Fruit fly (Drosophila melanogaster) whole organism, pupa: Measurements from ENCODE around the gene ckd.
A peak's percentile ranks its signal among the peaks of the same experiment; 100 is the strongest.

Experiments
- CG10348 ChIP-seq: fragments of 200-800 bp; sonication (Bioruptor generic); IDR thresholded peaks from 2 replicates; pipeline ENCODE4 v1.3.6; 2022; ENCODE audit warnings: missing biosample characterization, missing genetic modification characterization
- CG12605 ChIP-seq: fragments of 200-800 bp; sonication (Bioruptor generic); IDR thresholded peaks from 2 replicates; pipeline ENCODE4 v1.3.6; 2022; ENCODE audit warnings: missing biosample characterization, missing genetic modification characterization
- CG13204 ChIP-seq: fragments of 200-800 bp; sonication (Bioruptor generic); optimal IDR thresholded peaks from 2 replicates; lab custom pipeline; 2018; ENCODE audit warnings: missing biosample characterization, mild to moderate bottlenecking, missing genetic modification characterization, moderate library complexity
- CG14655 ChIP-seq: fragments of 200-800 bp; sonication (Bioruptor generic); optimal IDR thresholded peaks from 3 replicates; lab custom pipeline; 2017; ENCODE audit warnings: mild to moderate bottlenecking, missing biosample characterization, missing genetic modification reagents, missing genetic modification characterization
- CG15710 ChIP-seq: fragments of 200-800 bp; sonication (Bioruptor generic); optimal IDR thresholded peaks from 2 replicates; lab custom pipeline; 2018; ENCODE audit warnings: missing biosample characterization, mild to moderate bottlenecking, missing genetic modification characterization, moderate library complexity
- CG17806 ChIP-seq: fragments of 200-800 bp; sonication (Bioruptor generic); optimal IDR thresholded peaks from 2 replicates; lab custom pipeline; 2018; ENCODE audit warnings: missing biosample characterization, mild to moderate bottlenecking, missing genetic modification characterization, moderate library complexity
- CG32121 ChIP-seq: fragments of 200-800 bp; sonication (Bioruptor generic); IDR thresholded peaks from 2 replicates; pipeline ENCODE4 v1.3.6; 2022; ENCODE audit warnings: missing biosample characterization, missing genetic modification characterization
- CG34367 ChIP-seq: fragments of 200-800 bp; sonication (Bioruptor generic); optimal IDR thresholded peaks from 2 replicates; lab custom pipeline; 2018; ENCODE audit warnings: missing biosample characterization, mild to moderate bottlenecking, missing genetic modification characterization
- CG4496 ChIP-seq: fragments of 200-800 bp; sonication (Bioruptor generic); IDR thresholded peaks from 3 replicates; pipeline ENCODE4 v1.3.6; 2022; ENCODE audit warnings: missing biosample characterization, missing genetic modification characterization
- CG8159 ChIP-seq: fragments of 200-800 bp; sonication (Bioruptor generic); optimal IDR thresholded peaks from 3 replicates; lab custom pipeline; 2018; ENCODE audit warnings: missing biosample characterization, mild to moderate bottlenecking, missing genetic modification characterization, moderate library complexity
- CG8301 ChIP-seq: fragments of 200-800 bp; sonication (Bioruptor generic); optimal IDR thresholded peaks from 2 replicates; lab custom pipeline; 2018; ENCODE audit warnings: missing biosample characterization, mild to moderate bottlenecking, missing genetic modification characterization
- CG9948 ChIP-seq: fragments of 200-800 bp; sonication (Bioruptor generic); optimal IDR thresholded peaks from 2 replicates; lab custom pipeline; 2018; ENCODE audit warnings: missing biosample characterization, mild to moderate bottlenecking, missing genetic modification characterization, moderate library complexity
- D1 ChIP-seq: fragments of 200-800 bp; sonication (Bioruptor generic); optimal IDR thresholded peaks from 2 replicates; lab custom pipeline; 2018; ENCODE audit warnings: missing biosample characterization, mild to moderate bottlenecking, missing genetic modification characterization, moderate library complexity
- EcR ChIP-seq: fragments of 200-800 bp; sonication (Bioruptor generic); optimal IDR thresholded peaks from 3 replicates; lab custom pipeline; 2019; ENCODE audit warnings: missing biosample characterization, missing genetic modification characterization, mild to moderate bottlenecking, moderate library complexity, missing genetic modification reagents
- Ets98B ChIP-seq: fragments of 200-800 bp; sonication (Bioruptor generic); IDR thresholded peaks from 2 replicates; pipeline ENCODE4 v1.3.6; 2022; ENCODE audit warnings: missing biosample characterization, missing genetic modification characterization
- Pif1A ChIP-seq: fragments of 200-800 bp; sonication (Bioruptor generic); optimal IDR thresholded peaks from 3 replicates; lab custom pipeline; 2016; ENCODE audit warnings: missing biosample characterization, missing genetic modification characterization
- Pif1B ChIP-seq: fragments of 200-800 bp; sonication (Bioruptor generic); optimal IDR thresholded peaks from 3 replicates; lab custom pipeline; 2016; ENCODE audit warnings: missing biosample characterization, missing genetic modification characterization
- Snoo ChIP-seq: fragments of 200-800 bp; sonication (Bioruptor generic); optimal IDR thresholded peaks from 3 replicates; lab custom pipeline; 2017; ENCODE audit warnings: missing biosample characterization, mild to moderate bottlenecking, missing genetic modification characterization, inconsistent platforms
- fd96Ca ChIP-seq: fragments of 200-800 bp; sonication (Bioruptor generic); IDR thresholded peaks from 3 replicates; pipeline ENCODE4 v1.3.6; 2022; ENCODE audit warnings: missing biosample characterization, missing genetic modification characterization
- gl ChIP-seq: fragments of 200-800 bp; sonication (Bioruptor generic); optimal IDR thresholded peaks from 2 replicates; lab custom pipeline; 2018; ENCODE audit warnings: missing biosample characterization, mild to moderate bottlenecking, missing genetic modification characterization
- rn ChIP-seq: fragments of 200-800 bp; sonication (Bioruptor generic); IDR thresholded peaks from 2 replicates; pipeline ENCODE4 v1.3.6; 2022; ENCODE audit warnings: missing biosample characterization, missing genetic modification characterization

ckd gene

DNA sequence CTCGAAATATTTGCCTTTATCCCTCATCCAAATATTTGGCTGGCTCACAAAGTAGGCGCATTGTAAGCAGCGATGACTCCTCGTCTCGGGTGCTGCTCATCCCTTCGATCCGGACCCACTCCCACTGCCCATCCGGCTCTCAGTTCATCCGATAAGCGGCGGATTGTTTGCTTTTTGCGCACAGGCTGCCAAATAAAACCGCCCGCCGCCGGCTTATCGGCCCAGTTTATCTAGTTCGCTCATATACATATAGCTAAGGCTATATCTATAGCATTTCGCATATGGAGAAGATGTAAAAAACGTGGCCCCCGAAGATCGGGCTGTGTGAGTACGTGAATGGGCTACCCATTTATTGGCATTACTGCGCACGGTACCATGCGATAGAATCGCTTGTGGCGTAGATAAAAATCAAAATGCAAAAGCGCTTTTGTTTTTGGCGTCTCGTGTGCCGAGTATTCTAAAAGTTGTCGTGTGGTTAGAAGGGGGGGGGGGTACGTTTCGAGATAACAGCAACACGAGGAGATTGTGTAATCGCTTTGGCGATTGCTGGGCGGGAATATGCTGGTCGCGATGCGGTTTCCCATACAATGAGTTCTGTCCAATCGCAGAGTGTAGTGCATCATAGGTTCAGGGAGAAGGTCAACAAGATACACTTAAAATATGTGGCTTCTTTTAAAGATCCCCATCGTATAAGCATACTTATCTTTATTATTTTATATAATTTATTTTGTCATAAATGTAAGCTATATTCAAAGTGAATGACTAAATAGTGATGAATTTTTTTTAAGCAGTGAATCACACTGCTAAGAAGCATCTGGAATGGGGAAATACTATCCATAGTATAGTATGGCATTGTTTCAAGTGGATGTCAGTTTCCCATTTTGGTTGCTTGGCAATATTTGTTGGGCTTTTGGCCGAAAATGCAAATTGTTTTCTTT, 51.3 kb downstream of the ckd start:
- TF ChIP-seq CG8159 (tag; lab: Kevin White, UChicago) (no peak), Pif1A (GFP tag; lab: Kevin White, UChicago) (no peak), CG15710 (tag; lab: Kevin White, UChicago) (no peak), CG8301 (tag; lab: Kevin White, UChicago) (no peak), CG13204 (no peak), Ets98B (GFP tag; lab: Robert Waterston, UW) (no peak), CG9948 (tag; lab: Kevin White, UChicago) (no peak), rn (GFP tag; lab: Robert Waterston, UW) (no peak), Snoo (tag; lab: Kevin White, UChicago) (no peak), CG12605 (GFP tag; lab: Robert Waterston, UW) (no peak), CG17806 (tag; lab: Kevin White, UChicago) (no peak)

- TF ChIP-seq CG12605 (GFP tag; lab: Robert Waterston, UW): no peak
- no peak for TF ChIP-seq fd96Ca (GFP tag; lab: Robert Waterston, UW)
- no peak for TF ChIP-seq D1
- TF ChIP-seq Pif1A (GFP tag; lab: Kevin White, UChicago): no peak
- no peak for TF ChIP-seq Pif1B (GFP tag; lab: Kevin White, UChicago)
- TF ChIP-seq CG34367 (tag; lab: Kevin White, UChicago): no peak
- no peak for TF ChIP-seq CG17806 (tag; lab: Kevin White, UChicago)
- no peak for TF ChIP-seq CG4496 (GFP tag; lab: Robert Waterston, UW)
- no peak for TF ChIP-seq CG13204
- no peak for TF ChIP-seq CG10348 (GFP tag; lab: Robert Waterston, UW)
These were observed 56.4 kb downstream of the ckd start, which contains the start of gene Drsl2 for dm6 chr3L:3314049-3314448. Gene Drsl2, plus strand, starts transcription at chr3L:3314349.

DNA sequence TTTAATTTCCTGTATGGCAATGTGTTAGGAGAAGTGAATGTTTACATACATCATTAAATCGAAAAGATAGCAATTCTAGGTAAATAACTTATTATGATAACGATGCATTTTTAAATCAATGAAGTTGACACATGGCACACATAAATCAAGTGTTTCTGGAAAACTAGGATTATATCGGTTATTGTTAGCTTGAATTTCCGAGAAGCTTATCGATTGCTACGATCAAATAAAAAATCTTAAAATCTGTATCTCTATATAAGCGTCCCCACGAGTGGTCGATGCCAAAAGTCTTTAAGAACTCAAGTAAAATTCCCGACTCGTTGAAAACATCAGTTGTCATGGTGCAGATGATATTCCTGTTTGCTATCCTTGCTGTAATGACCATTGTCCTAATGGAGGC, 57.0 kb downstream of the ckd start, which contains the start of gene Drsl3:
Gene Drsl3, plus strand, starts transcription at position 301 of the 400 bp plus-strand sequence.
- TF ChIP-seq D1 (no peak), Pif1A (GFP tag; lab: Kevin White, UChicago) (no peak), EcR (GFP tag; lab: Kevin White, UChicago) (no peak), CG15710 (tag; lab: Kevin White, UChicago) (no peak), CG32121 (no peak), CG34367 (tag; lab: Kevin White, UChicago) (no peak), fd96Ca (GFP tag; lab: Robert Waterston, UW) (no peak), Ets98B (GFP tag; lab: Robert Waterston, UW) (no peak), CG8159 (tag; lab: Kevin White, UChicago) (no peak), Pif1B (GFP tag; lab: Kevin White, UChicago) (no peak), rn (GFP tag; lab: Robert Waterston, UW) (no peak)
- TF ChIP-seq, all 21 proteins: peak for 0

DNA sequence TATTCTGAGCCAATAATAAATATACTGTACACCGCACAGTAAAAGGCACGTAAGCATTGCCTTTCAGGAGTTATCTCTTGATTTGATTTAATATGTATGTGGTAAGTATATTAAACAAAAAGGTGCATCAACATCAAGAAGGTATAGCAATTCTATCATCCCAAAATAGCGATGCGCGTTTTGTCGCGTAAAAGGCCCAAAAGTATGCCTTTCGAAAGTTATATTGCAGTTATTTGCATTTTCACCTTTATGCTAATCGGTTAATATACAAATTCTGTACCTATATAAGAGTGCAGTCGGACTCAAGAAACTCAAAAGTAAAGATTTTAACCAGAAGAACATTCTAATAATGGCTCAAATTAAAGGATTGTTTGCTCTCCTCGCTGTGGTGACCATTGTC, 57.6 kb downstream of the ckd start, which contains the start of gene Drsl4:
Gene Drsl4, plus strand, starts transcription at position 333 of the 400 bp plus-strand sequence.
- TF ChIP-seq CG34367 (tag; lab: Kevin White, UChicago) (no peak), CG14655 (no peak), CG32121 (no peak), CG4496 (GFP tag; lab: Robert Waterston, UW) (no peak), EcR (GFP tag; lab: Kevin White, UChicago) (peak; percentile 16), CG8301 (tag; lab: Kevin White, UChicago) (no peak), gl (tag; lab: Kevin White, UChicago) (no peak)

dm6 chr3L:3316441-3316840, 58.8 kb downstream of the ckd start, which contains the start of gene Drsl5:
Gene Drsl5, plus strand, starts transcription at chr3L:3316781.
- no peak for TF ChIP-seq Ets98B (GFP tag; lab: Robert Waterston, UW)
- TF ChIP-seq CG34367 (tag; lab: Kevin White, UChicago): no peak
- TF ChIP-seq CG12605 (GFP tag; lab: Robert Waterston, UW): no peak
- no peak for TF ChIP-seq D1
- TF ChIP-seq CG13204: no peak
- no peak for TF ChIP-seq fd96Ca (GFP tag; lab: Robert Waterston, UW)
- TF ChIP-seq CG4496 (GFP tag; lab: Robert Waterston, UW): no peak
- no peak for TF ChIP-seq CG8301 (tag; lab: Kevin White, UChicago)
- no peak for TF ChIP-seq EcR (GFP tag; lab: Kevin White, UChicago)
- no peak for TF ChIP-seq gl (tag; lab: Kevin White, UChicago)
- TF ChIP-seq Pif1B (GFP tag; lab: Kevin White, UChicago): no peak
- TF ChIP-seq CG9948 (tag; lab: Kevin White, UChicago): no peak
- no peak for TF ChIP-seq CG32121
- no peak for TF ChIP-seq Snoo (tag; lab: Kevin White, UChicago)
- TF ChIP-seq CG15710 (tag; lab: Kevin White, UChicago): no peak
- no peak for TF ChIP-seq CG8159 (tag; lab: Kevin White, UChicago)
- TF ChIP-seq CG17806 (tag; lab: Kevin White, UChicago): no peak
- no peak for TF ChIP-seq CG14655
- no peak for TF ChIP-seq rn (GFP tag; lab: Robert Waterston, UW)
- no peak for TF ChIP-seq CG10348 (GFP tag; lab: Robert Waterston, UW)
